Worm (Caenorhabditis elegans) whole organism, L4 larva: ENCODE measurements around the gene abts-3.

Experiments used
- D1046.2 ChIP-seq: fragments of 200-800 bp; sonication (Bioruptor generic); IDR thresholded peaks from 2 replicates; pipeline ENCODE4 v1.3.6; 2022; ENCODE audit warnings: missing genetic modification characterization, missing compliant biosample characterization
- F37D6.2 ChIP-seq: sonication (generic microtip); optimal IDR thresholded peaks from 2 replicates; lab custom pipeline; 2016; ENCODE audit warnings: mild to moderate bottlenecking, missing genetic modification characterization, missing compliant biosample characterization
- F44E2.7 ChIP-seq: fragments of 200-800 bp; sonication (Bioruptor generic); IDR thresholded peaks from 2 replicates; pipeline ENCODE4 v2.1.2; 2022; ENCODE audit warnings: missing genetic modification characterization, missing compliant biosample characterization
- aha-1 ChIP-seq: fragments of 150-350 bp; peaks from one replicate; lab custom pipeline; 2014; ENCODE audit warnings: missing biosample characterization, missing genetic modification characterization
- ceh-20 ChIP-seq: fragments of 200-800 bp; sonication (Bioruptor generic); IDR thresholded peaks from 2 replicates; pipeline ENCODE4 v1.3.6; 2022; ENCODE audit warnings: missing genetic modification reagents, missing genetic modification characterization, missing compliant biosample characterization
- ceh-28 ChIP-seq: fragments of 150-350 bp; optimal IDR thresholded peaks from 2 replicates; lab custom pipeline; 2014; ENCODE audit warnings: missing biosample characterization, missing genetic modification reagents, missing genetic modification characterization
- ceh-62 ChIP-seq: sonication (generic microtip); optimal IDR thresholded peaks from 2 replicates; lab custom pipeline; 2017; ENCODE audit warnings: missing biosample characterization, missing genetic modification characterization
- ceh-82 ChIP-seq: sonication (generic microtip); optimal IDR thresholded peaks from 2 replicates; lab custom pipeline; 2017; ENCODE audit warnings: missing biosample characterization, missing genetic modification characterization
- ces-1 ChIP-seq: fragments of 150-350 bp; sonication (generic microtip); optimal IDR thresholded peaks from 4 replicates; lab custom pipeline; 2014; ENCODE audit warnings: missing biosample characterization, missing genetic modification reagents, missing genetic modification characterization
- ctbp-1 ChIP-seq: fragments of 200-800 bp; sonication (Bioruptor generic); IDR thresholded peaks from 2 replicates; pipeline ENCODE4 v1.3.6; 2022; ENCODE audit warnings: missing genetic modification reagents, missing genetic modification characterization, missing compliant biosample characterization
- dmd-6 ChIP-seq: fragments of 200-800 bp; sonication (Bioruptor generic); IDR thresholded peaks from 2 replicates; pipeline ENCODE4 v1.3.6; 2022; ENCODE audit warnings: missing genetic modification reagents, missing genetic modification characterization, missing compliant biosample characterization
- dmd-9 ChIP-seq: fragments of 200-800 bp; sonication (Bioruptor generic); IDR thresholded peaks from 2 replicates; pipeline ENCODE4 v1.3.6; 2022; ENCODE audit warnings: missing genetic modification reagents, missing genetic modification characterization, missing compliant biosample characterization
- duxl-1 ChIP-seq: sonication (generic microtip); optimal IDR thresholded peaks from 2 replicates; lab custom pipeline; 2016; ENCODE audit warnings: mild to moderate bottlenecking, missing genetic modification characterization, moderate library complexity, missing compliant biosample characterization; ENCODE audit not compliant: poor library complexity
- egl-27 ChIP-seq: sonication (generic microtip); optimal IDR thresholded peaks from 3 replicates; lab custom pipeline; 2017; ENCODE audit warnings: missing biosample characterization, missing genetic modification reagents, missing genetic modification characterization
- egl-43 ChIP-seq: fragments of 200-800 bp; sonication (Bioruptor generic); IDR thresholded peaks from 2 replicates; pipeline ENCODE4 v1.3.6; 2022; ENCODE audit warnings: missing genetic modification reagents, missing genetic modification characterization, missing compliant biosample characterization
- fkh-10 ChIP-seq: fragments of 150-350 bp; optimal IDR thresholded peaks from 2 replicates; lab custom pipeline; 2014; ENCODE audit warnings: missing biosample characterization, missing genetic modification reagents, missing genetic modification characterization
- fos-1 ChIP-seq: fragments of 150-350 bp; optimal IDR thresholded peaks from 2 replicates; lab custom pipeline; 2014; ENCODE audit warnings: missing biosample characterization, missing genetic modification characterization
- gei-8 ChIP-seq: fragments of 200-800 bp; sonication (Bioruptor generic); optimal IDR thresholded peaks from 2 replicates; lab custom pipeline; 2018; ENCODE audit warnings: mild to moderate bottlenecking, missing genetic modification characterization, missing compliant biosample characterization
- hlh-11 ChIP-seq: fragments of 200-800 bp; sonication (Bioruptor generic); optimal IDR thresholded peaks from 2 replicates; lab custom pipeline; 2018; ENCODE audit warnings: mild to moderate bottlenecking, missing genetic modification characterization, missing compliant biosample characterization
- hlh-30 ChIP-seq: sonication (generic microtip); optimal IDR thresholded peaks from 2 replicates; lab custom pipeline; 2017; ENCODE audit warnings: antibody characterized with exemption, mild to moderate bottlenecking, missing genetic modification characterization, missing compliant biosample characterization; ENCODE audit not compliant: insufficient read depth
- hmg-1.1 ChIP-seq: fragments of 200-800 bp; sonication (Bioruptor generic); IDR thresholded peaks from 2 replicates; pipeline ENCODE4 v1.3.6; 2022; ENCODE audit warnings: missing genetic modification reagents, missing genetic modification characterization, missing compliant biosample characterization
- lim-7 ChIP-seq: fragments of 200-800 bp; sonication (Bioruptor generic); IDR thresholded peaks from 2 replicates; pipeline ENCODE4 v1.3.6; 2022; ENCODE audit warnings: missing genetic modification characterization, missing compliant biosample characterization
- lin-38 ChIP-seq: fragments of 200-800 bp; sonication (Bioruptor generic); IDR thresholded peaks from 2 replicates; pipeline ENCODE4 v1.3.6; 2022; ENCODE audit warnings: missing genetic modification reagents, missing genetic modification characterization, missing compliant biosample characterization
- lsy-2 ChIP-seq, 2 experiments: fragments of 150-350 bp in 1 of 2; sonication (generic microtip) in 1 of 2; optimal IDR thresholded peaks; 2 replicates each; lab custom pipeline; 2014 to 2017; ENCODE audit warnings: missing biosample characterization in 2 of 2, missing genetic modification characterization in 2 of 2
- madf-5 ChIP-seq, 2 experiments: fragments of 200-800 bp; sonication (Bioruptor generic); IDR thresholded peaks; 2 replicates each; pipeline ENCODE4 v1.3.6; 2022; ENCODE audit warnings: missing compliant biosample characterization in 2 of 2, missing genetic modification characterization in 2 of 2
- mep-1 ChIP-seq: fragments of 150-350 bp; sonication (generic microtip); optimal IDR thresholded peaks from 3 replicates; lab custom pipeline; 2014; ENCODE audit warnings: missing biosample characterization, missing genetic modification characterization
- mes-2 ChIP-seq: sonication (generic microtip); optimal IDR thresholded peaks from 2 replicates; lab custom pipeline; 2016; ENCODE audit warnings: missing genotype, mild to moderate bottlenecking, missing genetic modification characterization, missing compliant biosample characterization; ENCODE audit not compliant: poor library complexity, severe bottlenecking
- nhr-25 ChIP-seq: sonication (generic microtip); optimal IDR thresholded peaks from 2 replicates; lab custom pipeline; 2017; ENCODE audit warnings: missing genetic modification characterization, mild to moderate bottlenecking, missing compliant biosample characterization, antibody characterized with exemption, moderate library complexity, borderline replicate concordance; ENCODE audit not compliant: insufficient read depth
- nhr-28 ChIP-seq: fragments of 150-350 bp; optimal IDR thresholded peaks from 2 replicates; lab custom pipeline; 2014; ENCODE audit warnings: missing biosample characterization, missing genetic modification characterization
- nhr-41 ChIP-seq: fragments of 200-800 bp; sonication (Bioruptor generic); IDR thresholded peaks from 2 replicates; pipeline ENCODE4 v1.3.6; 2022; ENCODE audit warnings: missing genetic modification reagents, missing genetic modification characterization, missing compliant biosample characterization
- nhr-42 ChIP-seq: fragments of 200-800 bp; sonication (Bioruptor generic); IDR thresholded peaks from 2 replicates; pipeline ENCODE4 v1.3.6; 2022; ENCODE audit warnings: missing genetic modification characterization, missing compliant biosample characterization
- php-3 ChIP-seq: fragments of 200-800 bp; sonication (Bioruptor generic); IDR thresholded peaks from 2 replicates; pipeline ENCODE4 v1.3.6; 2022; ENCODE audit warnings: missing genetic modification reagents, missing genetic modification characterization, missing compliant biosample characterization
- rbr-2 ChIP-seq: sonication (generic microtip); optimal IDR thresholded peaks from 2 replicates; lab custom pipeline; 2016; ENCODE audit warnings: missing genotype, missing genetic modification characterization, missing compliant biosample characterization
- saeg-2 ChIP-seq: fragments of 200-800 bp; sonication (Bioruptor generic); IDR thresholded peaks from 2 replicates; pipeline ENCODE4 v1.3.6; 2022; ENCODE audit warnings: missing genetic modification reagents, missing genetic modification characterization, missing compliant biosample characterization
- spr-3 ChIP-seq: fragments of 200-800 bp; sonication (Bioruptor generic); optimal IDR thresholded peaks from 2 replicates; lab custom pipeline; 2018; ENCODE audit warnings: mild to moderate bottlenecking, missing genetic modification characterization, missing compliant biosample characterization
- unc-130 ChIP-seq: sonication (generic microtip); optimal IDR thresholded peaks from 2 replicates; lab custom pipeline; 2016; ENCODE audit warnings: missing genetic modification reagents, missing genetic modification characterization, missing compliant biosample characterization
- unc-39 ChIP-seq: sonication (generic microtip); optimal IDR thresholded peaks from 2 replicates; lab custom pipeline; 2017; ENCODE audit warnings: missing biosample characterization, missing genetic modification characterization
- unc-62 ChIP-seq, 3 experiments: fragments of 150-350 bp in 1 of 3; sonication (generic microtip); optimal IDR thresholded peaks in 2 of 3; peaks in 1 of 3; 1 replicate in 1 of 3; 2 replicates in 2 of 3; lab custom pipeline; 2014 to 2017; ENCODE audit warnings: missing biosample characterization in 3 of 3, missing genetic modification characterization in 3 of 3, missing genetic modification reagents in 3 of 3, missing genotype in 1 of 3
- ztf-11 ChIP-seq: fragments of 150-350 bp; optimal IDR thresholded peaks from 2 replicates; lab custom pipeline; 2014; ENCODE audit warnings: missing biosample characterization, missing genetic modification characterization

Gene abts-3

DNA sequence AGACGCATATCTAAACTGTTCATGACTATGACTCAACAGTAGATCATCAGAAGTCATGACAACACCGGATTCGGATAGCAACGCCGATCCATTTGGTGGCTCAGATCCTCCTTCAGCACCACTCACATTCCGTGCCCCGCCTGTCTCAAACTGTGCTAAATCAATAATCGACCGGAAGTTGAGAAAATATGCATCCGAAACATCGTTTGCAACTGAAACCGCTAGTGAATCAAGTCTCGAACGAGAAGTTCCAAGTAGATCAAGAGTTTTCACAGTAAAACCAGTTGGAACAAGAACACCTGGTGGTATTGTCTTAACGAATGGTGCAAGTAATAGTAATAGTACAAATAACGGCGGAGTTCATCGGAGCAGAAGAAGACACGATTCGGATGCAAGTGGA is 14.4 kb downstream of the abts-3 start:
- TF ChIP-seq unc-62 (GFP tag; optimal IDR thresholded peaks at IDR 0.05 in 1 of 2; lab: Kevin White, UChicago) (peak in 1 of 2 experiments; percentile 93), unc-62 (tag; optimal IDR thresholded peaks at IDR 0.05; lab: Kevin White, UChicago) (no peak), hlh-11 (tag; lab: Kevin White, UChicago) (no peak), nhr-42 (GFP tag; lab: Robert Waterston, UW) (no peak)
- TF ChIP-seq, all 104 proteins: peak for 1

DNA sequence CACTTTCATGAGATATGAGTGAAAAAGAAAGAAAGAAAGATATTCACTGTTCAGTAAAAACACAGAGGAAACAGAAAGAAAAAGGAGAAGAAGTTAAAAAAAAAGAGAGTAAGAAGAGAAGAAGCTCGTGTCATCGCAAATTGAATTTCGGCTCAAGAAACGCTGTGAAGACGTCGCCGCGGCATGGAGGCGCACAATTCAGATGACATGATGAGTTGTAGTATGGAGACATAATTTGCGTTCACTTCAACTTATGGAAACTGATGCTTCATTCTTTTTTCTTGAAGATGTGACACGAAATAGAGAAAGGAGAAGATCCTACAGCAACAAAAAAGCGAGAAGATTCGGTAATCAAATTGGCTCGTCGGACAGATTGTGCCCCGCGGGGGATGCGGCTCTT is 15.7 kb downstream of the abts-3 start:
- no peak for TF ChIP-seq D1046.2 (GFP tag; lab: Robert Waterston, UW)
- no peak for TF ChIP-seq fos-1 (tag; lab: Kevin White, UChicago)
- TF ChIP-seq mep-1 (tag; lab: Kevin White, UChicago), result peak; percentile 25
- TF ChIP-seq fkh-10 (GFP tag; lab: Kevin White, UChicago), result peak; percentile 54
- TF ChIP-seq ces-1 (GFP tag; lab: Kevin White, UChicago), result peak; percentile 74
- peak; percentile 34 for TF ChIP-seq hlh-30
- peak; percentile 69 for TF ChIP-seq ctbp-1 (GFP tag; lab: Robert Waterston, UW)
- TF ChIP-seq F37D6.2 (tag; lab: Kevin White, UChicago), result peak; percentile 24

DNA sequence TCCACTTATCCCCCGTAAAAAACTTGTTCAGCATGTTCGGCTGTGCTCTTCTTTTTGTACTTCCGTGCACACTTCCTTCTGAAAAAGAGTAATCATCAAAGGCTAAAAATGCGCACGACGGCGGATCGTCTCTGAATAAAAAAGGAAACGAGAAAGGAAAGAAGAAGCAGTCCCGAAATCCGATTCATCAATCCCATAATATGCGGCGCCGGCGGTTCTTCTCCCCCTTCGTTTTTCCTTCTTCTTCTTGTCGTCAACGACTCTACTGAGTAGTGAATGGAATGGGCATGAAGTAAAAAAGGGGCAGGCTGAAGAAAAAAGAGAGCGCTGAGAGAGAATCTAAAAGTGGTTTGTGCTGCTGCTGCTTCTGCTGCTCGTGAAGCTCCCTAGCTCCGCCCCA is 16.7 kb downstream of the abts-3 start:
- no peak for TF ChIP-seq unc-39 (tag; lab: Kevin White, UChicago)
- TF ChIP-seq aha-1, result peak; percentile 9
- TF ChIP-seq nhr-25, result no peak
- no peak for TF ChIP-seq nhr-28
- no peak for TF ChIP-seq unc-130 (GFP tag; lab: Kevin White, UChicago)
- TF ChIP-seq saeg-2 (GFP tag; lab: Robert Waterston, UW), result no peak
- TF ChIP-seq duxl-1 (tag; lab: Kevin White, UChicago), result no peak
- TF ChIP-seq ctbp-1 (GFP tag; lab: Robert Waterston, UW), result peak; percentile 53; the same call in 1 of the 2 replicates
- TF ChIP-seq gei-8 (GFP tag; lab: Kevin White, UChicago), result no peak
- TF ChIP-seq ceh-82 (tag; lab: Kevin White, UChicago), result no peak
- TF ChIP-seq fkh-10 (GFP tag; lab: Kevin White, UChicago), result peak; percentile 86
- peak; percentile 3 for TF ChIP-seq rbr-2 (tag; lab: Kevin White, UChicago)
- TF ChIP-seq hmg-1.1 (GFP tag; lab: Robert Waterston, UW), result 0 out of 2 replicates have a peak, but pooled peaks have one; percentile 27
- TF ChIP-seq egl-43 (GFP tag; lab: Robert Waterston, UW), result no peak
- TF ChIP-seq, all 104 proteins: peak for 5

DNA sequence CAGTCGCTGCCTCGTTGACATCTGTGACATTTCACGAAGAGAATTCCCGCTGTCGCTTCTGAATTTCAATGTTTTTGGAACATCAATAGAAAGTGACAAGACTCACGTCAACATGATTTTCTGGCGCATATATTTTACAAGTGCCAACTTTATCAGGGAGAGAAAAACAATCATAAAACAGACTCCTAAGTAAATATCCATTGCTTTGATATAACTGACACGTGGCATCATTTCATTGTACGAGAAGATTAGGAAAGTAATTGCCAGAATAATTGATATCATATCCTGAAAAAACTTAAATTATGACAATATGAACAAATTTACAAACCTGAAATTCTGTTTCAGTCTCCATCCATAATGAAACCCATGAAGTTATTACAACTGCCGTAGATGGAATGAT is 25.4 kb downstream of the abts-3 start:
- TF ChIP-seq nhr-41 (no peak), unc-62 (GFP tag; optimal IDR thresholded peaks at IDR 0.05 in 1 of 2; lab: Kevin White, UChicago) (peak in 1 of 2 experiments; percentile 95), unc-62 (tag; optimal IDR thresholded peaks at IDR 0.05; lab: Kevin White, UChicago) (no peak)

DNA sequence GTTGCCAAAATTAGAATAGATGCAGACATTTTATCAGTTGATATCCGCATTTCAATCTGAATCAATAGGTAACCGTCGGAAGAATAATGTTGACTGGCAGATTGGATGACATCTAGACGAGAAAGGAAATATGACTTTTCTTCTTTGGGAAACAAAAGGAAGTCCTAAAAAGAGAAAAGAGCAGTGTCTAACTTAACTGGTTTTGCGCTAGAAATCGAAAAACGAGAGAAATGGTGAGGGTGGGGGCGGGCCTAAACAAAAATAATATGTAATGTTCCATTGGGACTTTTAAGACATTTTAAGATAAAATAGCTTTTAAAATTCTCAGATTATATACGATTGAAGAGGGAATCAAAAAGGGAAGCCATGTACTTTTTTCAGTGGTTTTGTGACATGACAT is 28.3 kb downstream of the abts-3 start, which contains the start of gene exp-1:
Gene exp-1 (minus strand): TSS at position 101 of the 400 bp plus-strand sequence.
- TF ChIP-seq ces-1 (GFP tag; lab: Kevin White, UChicago), result no peak
- no peak for TF ChIP-seq ceh-62 (tag; lab: Kevin White, UChicago)
- TF ChIP-seq dmd-6 (GFP tag; lab: Robert Waterston, UW), result no peak
- TF ChIP-seq F44E2.7 (GFP tag; lab: Robert Waterston, UW), result no peak
- no peak for TF ChIP-seq egl-27 (tag; lab: Kevin White, UChicago)
- no peak for TF ChIP-seq lin-38
- TF ChIP-seq php-3 (GFP tag; lab: Robert Waterston, UW), result no peak
- no peak for TF ChIP-seq ceh-28 (tag; lab: Kevin White, UChicago)
- no peak for TF ChIP-seq ztf-11
- no peak for TF ChIP-seq dmd-9 (GFP tag; lab: Robert Waterston, UW)
- TF ChIP-seq mes-2 (tag; lab: Kevin White, UChicago), result no peak
- no peak for TF ChIP-seq madf-5 (GFP tag; IDR thresholded peaks at IDR 0.05; lab: Robert Waterston, UW)
- no peak for TF ChIP-seq ceh-20 (GFP tag; lab: Robert Waterston, UW)
- no peak for TF ChIP-seq lim-7
- no peak for TF ChIP-seq spr-3 (GFP tag; lab: Kevin White, UChicago)
- TF ChIP-seq lsy-2 (tag; optimal IDR thresholded peaks at IDR 0.05; lab: Kevin White, UChicago), result no peak
